Worm (Caenorhabditis elegans): ENCODE measurements around the gene C56E10.3.

DNA sequence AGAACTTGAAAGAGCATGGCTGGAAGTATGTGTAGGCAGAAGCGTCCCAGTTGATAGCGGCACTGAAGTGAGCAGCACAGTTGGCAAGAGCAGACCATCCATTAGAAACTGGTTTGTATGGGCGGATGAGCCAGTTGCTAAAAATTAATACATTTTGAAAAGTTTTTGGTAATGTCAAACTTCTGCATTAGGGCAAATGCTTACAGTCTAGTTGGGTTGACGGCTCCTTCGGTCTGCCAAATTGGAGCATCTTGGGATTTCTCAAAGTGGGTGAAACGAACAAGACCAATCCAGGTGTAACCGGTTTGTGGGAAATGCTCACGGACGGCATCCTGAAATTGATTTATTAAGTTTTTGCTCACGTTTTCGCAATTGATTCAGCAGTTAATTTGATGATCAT is 27.8 kb upstream of the C56E10.3 start:
- no peak for TF ChIP-seq nhr-28 (tag; optimal IDR thresholded peaks at IDR 0.05)
- no peak for TF ChIP-seq lin-13 (GFP tag; optimal IDR thresholded peaks at IDR 0.05)
- no peak for TF ChIP-seq zag-1 (tag; optimal IDR thresholded peaks at IDR 0.05)
- TF ChIP-seq ces-1 (GFP tag; optimal IDR thresholded peaks at IDR 0.05), result no peak
- no peak for TF ChIP-seq nhr-77 (tag; optimal IDR thresholded peaks at IDR 0.05)
- TF ChIP-seq nhr-11 (tag; optimal IDR thresholded peaks at IDR 0.05), result no peak
- no peak for TF ChIP-seq swsn-7 (tag; optimal IDR thresholded peaks at IDR 0.05)
- TF ChIP-seq egl-13 (tag; optimal IDR thresholded peaks at IDR 0.05), result no peak
- TF ChIP-seq snpc-4 (tag; optimal IDR thresholded peaks at IDR 0.05), result no peak
- no peak for TF ChIP-seq pqm-1 (tag; optimal IDR thresholded peaks at IDR 0.05)
- TF ChIP-seq aly-2 (tag; optimal IDR thresholded peaks at IDR 0.05), result no peak
